Fruit fly (Drosophila melanogaster) whole organism, wandering third instar larva: ENCODE results near the gene CG17598.

Experiments used
- CG9705 ChIP-seq: fragments of 200-800 bp; sonication (Bioruptor generic); optimal IDR thresholded peaks from 2 replicates; lab custom pipeline; 2018; ENCODE audit warnings: missing biosample characterization, mild to moderate bottlenecking, missing genetic modification characterization
- Dfd ChIP-seq: fragments of >200 bp; optimal IDR thresholded peaks from 2 replicates; lab custom pipeline; 2017; ENCODE audit warnings: missing biosample characterization, missing genetic modification characterization
- Hnf4 ChIP-seq: fragments of 200-800 bp; sonication (Bioruptor generic); optimal IDR thresholded peaks from 2 replicates; lab custom pipeline; 2016; ENCODE audit warnings: missing biosample characterization, mild to moderate bottlenecking, missing genetic modification characterization
- Hr78 ChIP-seq: fragments of >200 bp; optimal IDR thresholded peaks from 2 replicates; lab custom pipeline; 2017; ENCODE audit warnings: missing biosample characterization, missing genetic modification characterization
- Jra ChIP-seq: sonication (Bioruptor generic); optimal IDR thresholded peaks from 2 replicates; lab custom pipeline; 2016; ENCODE audit warnings: missing biosample characterization, missing genetic modification characterization
- Rel ChIP-seq, 2 experiments: fragments of 200-800 bp; sonication (Bioruptor generic) in 1 of 2; optimal IDR thresholded peaks; 2 replicates in 1 of 2; 3 replicates in 1 of 2; lab custom pipeline; 2016 to 2019; ENCODE audit warnings: mild to moderate bottlenecking in 2 of 2, missing biosample characterization in 2 of 2, missing genetic modification characterization in 2 of 2, moderate library complexity in 1 of 2
- brk ChIP-seq: fragments of 200-800 bp; sonication (Bioruptor generic); optimal IDR thresholded peaks from 2 replicates; lab custom pipeline; 2016; ENCODE audit warnings: missing biosample characterization, mild to moderate bottlenecking, missing genetic modification characterization
- ey ChIP-seq: fragments of 200-800 bp; sonication (Bioruptor generic); optimal IDR thresholded peaks from 2 replicates; lab custom pipeline; 2016; ENCODE audit warnings: missing biosample characterization, missing genetic modification characterization
- fru ChIP-seq: fragments of 200-800 bp; sonication (Bioruptor generic); optimal IDR thresholded peaks from 3 replicates; lab custom pipeline; 2016; ENCODE audit warnings: missing biosample characterization, mild to moderate bottlenecking, missing genetic modification characterization
- jim ChIP-seq: fragments of 175-275, 200-325 bp; sonication (Bioruptor generic); optimal IDR thresholded peaks from 2 replicates; lab custom pipeline; 2016; ENCODE audit warnings: missing biosample characterization, mild to moderate bottlenecking, missing genetic modification characterization
- pan ChIP-seq: fragments of >200 bp; optimal IDR thresholded peaks from 2 replicates; lab custom pipeline; 2017
- psq ChIP-seq: fragments of 200-800 bp; sonication (Bioruptor generic); optimal IDR thresholded peaks from 3 replicates; lab custom pipeline; 2017; ENCODE audit warnings: missing biosample characterization, mild to moderate bottlenecking, missing genetic modification characterization, moderate library complexity
- rgr ChIP-seq: fragments of 200-800 bp; sonication (Bioruptor generic); optimal IDR thresholded peaks from 3 replicates; lab custom pipeline; 2016; ENCODE audit warnings: missing biosample characterization, mild to moderate bottlenecking, missing genetic modification characterization

- TF ChIP-seq ey (GFP tag; lab: Kevin White, UChicago), result no peak
- no peak for TF ChIP-seq pan (lab: Kevin White, UChicago)
- no peak for TF ChIP-seq Jra (GFP tag; lab: Kevin White, UChicago)
- no peak for TF ChIP-seq Rel (GFP tag; optimal IDR thresholded peaks at IDR 0.05; lab: Kevin White, UChicago)
- TF ChIP-seq Rel (tag; optimal IDR thresholded peaks at IDR 0.05; lab: Kevin White, UChicago), result no peak
- TF ChIP-seq Hr78 (GFP tag; lab: Kevin White, UChicago), result no peak
- TF ChIP-seq CG9705, result no peak
- no peak for TF ChIP-seq jim (GFP tag; lab: Kevin White, UChicago)
- TF ChIP-seq brk, result no peak
- no peak for TF ChIP-seq Hnf4 (GFP tag; lab: Kevin White, UChicago)
- no peak for TF ChIP-seq rgr (GFP tag; lab: Kevin White, UChicago)
- no peak for TF ChIP-seq fru (GFP tag; lab: Kevin White, UChicago)
- no peak for TF ChIP-seq psq (GFP tag; lab: Kevin White, UChicago)
- TF ChIP-seq Dfd (GFP tag; lab: Kevin White, UChicago), result no peak
Observed at dm6 chrX:22499557-22499956, 40.6 kb downstream of the CG17598 start.
